Fruit fly (Drosophila melanogaster): ENCODE data around the gene Surf6.

DNA sequence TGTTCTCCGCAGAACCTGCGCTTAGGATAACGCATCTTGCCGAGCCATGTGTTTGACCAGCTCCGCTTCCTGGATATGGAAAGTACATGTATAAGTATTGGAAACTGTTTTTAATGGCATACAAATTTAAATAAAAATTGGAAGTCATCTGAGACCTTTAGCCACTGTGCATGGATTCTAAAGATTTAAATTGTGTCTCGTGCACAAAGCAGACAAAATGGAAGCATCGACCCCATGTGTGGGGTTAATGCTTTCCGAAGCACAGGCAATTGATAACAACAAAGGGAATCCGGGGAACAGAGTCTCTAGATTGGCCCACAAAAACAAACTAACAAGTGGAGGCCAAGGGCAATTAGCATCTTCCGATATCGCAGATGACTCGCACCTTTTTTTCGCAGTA is 2.9 kb downstream of the Surf6 start:
- no peak for TF ChIP-seq CG8089 (GFP tag; optimal IDR thresholded peaks at IDR 0.05)
- no peak for TF ChIP-seq CG42726 (GFP tag; IDR thresholded peaks at IDR 0.05; ENCODE audit: partially characterized antibody)
- no peak for TF ChIP-seq CG13775 (GFP tag; optimal IDR thresholded peaks at IDR 0.05)
- TF ChIP-seq Lpt (GFP tag; optimal IDR thresholded peaks at IDR 0.05), result no peak
- no peak for TF ChIP-seq lbe (GFP tag; optimal IDR thresholded peaks at IDR 0.05)
- TF ChIP-seq usp (GFP tag; optimal IDR thresholded peaks at IDR 0.05), result no peak
- no peak for TF ChIP-seq CG8281 (tag; optimal IDR thresholded peaks at IDR 0.05)
- TF ChIP-seq HLHmδ (GFP tag; optimal IDR thresholded peaks at IDR 0.05), result no peak
- no peak for TF ChIP-seq CG11560 (tag; IDR thresholded peaks at IDR 0.05)
- TF ChIP-seq Hey (tag; optimal IDR thresholded peaks at IDR 0.05), result no peak
- no peak for TF ChIP-seq dimm (GFP tag; IDR thresholded peaks at IDR 0.05)
- TF ChIP-seq Awh (GFP tag; IDR thresholded peaks at IDR 0.05), result no peak
- no peak for TF ChIP-seq sisA (GFP tag; IDR thresholded peaks at IDR 0.05)
- TF ChIP-seq CG6689 (GFP tag; IDR thresholded peaks at IDR 0.05), result no peak
